Worm (Caenorhabditis elegans) whole organism, L4/young adult: ENCODE data around the gene F09E10.6.

ENCODE experiments used
- W03F9.2 ChIP-seq: fragments of 150-350 bp; optimal IDR thresholded peaks from 2 replicates; lab custom pipeline; 2014; ENCODE audit warnings: missing biosample characterization, missing genetic modification characterization
- dao-5 ChIP-seq: sonication (generic microtip); optimal IDR thresholded peaks from 2 replicates; lab custom pipeline; 2016; ENCODE audit warnings: missing genotype, missing genetic modification characterization, moderate library complexity, missing compliant biosample characterization
- him-1 ChIP-seq: sonication (generic microtip); optimal IDR thresholded peaks from 2 replicates; lab custom pipeline; 2016; ENCODE audit warnings: missing genotype, missing genetic modification reagents, missing genetic modification characterization, missing compliant biosample characterization

ce11 chrX:1499499-1499898 lies 2.0 kb upstream of the F09E10.6 start:
- TF ChIP-seq him-1 = no peak
- no peak for TF ChIP-seq W03F9.2 (tag; lab: Kevin White, UChicago)
- TF ChIP-seq dao-5 (tag; lab: Kevin White, UChicago) = no peak
